Worm (Caenorhabditis elegans): ENCODE data around the gene aak-1.

DNA sequence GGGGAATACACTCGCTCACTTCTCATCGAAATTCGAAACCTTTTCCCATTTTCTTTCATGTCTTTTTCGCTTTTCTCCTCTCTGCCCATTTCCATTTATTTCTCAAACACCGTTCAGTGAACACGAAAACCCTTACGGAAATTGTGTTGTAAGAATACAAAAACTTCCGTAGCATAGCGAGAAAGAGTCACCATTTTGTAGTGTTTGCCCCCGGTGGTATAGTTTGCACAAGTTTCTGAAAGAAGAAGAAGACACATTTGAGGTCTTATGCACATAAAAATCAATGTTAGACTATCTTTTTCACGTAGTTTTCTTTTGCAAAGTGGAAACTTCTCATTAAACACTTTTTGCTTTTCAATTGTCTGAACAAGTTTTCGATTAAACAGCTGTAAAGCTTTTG is 41.8 kb downstream of the aak-1 start:
- TF ChIP-seq T22C8.4 (GFP tag; IDR thresholded peaks at IDR 0.05) (no peak), flt-1 (GFP tag; IDR thresholded peaks at IDR 0.05) (no peak), cog-1 (tag; optimal IDR thresholded peaks at IDR 0.05) (no peak)
